Fruit fly (Drosophila melanogaster) whole organism, embryonic: ENCODE data around the gene CG5886.

Source experiments
- Adf1 ChIP-seq: fragments of 200-800 bp; sonication (Bioruptor generic); IDR thresholded peaks from 2 replicates; pipeline ENCODE4 v1.3.6; 2022; ENCODE audit warnings: missing biosample characterization, missing genetic modification characterization
- Awh ChIP-seq: fragments of 200-800 bp; sonication (Bioruptor generic); IDR thresholded peaks from 2 replicates; pipeline ENCODE4, ENCODE4 v1.3.6; 2022; ENCODE audit warnings: missing biosample characterization, missing genetic modification characterization
- Bteb2 ChIP-seq: fragments of 200-800 bp; sonication (Bioruptor generic); optimal IDR thresholded peaks from 2 replicates; lab custom pipeline; 2016; ENCODE audit warnings: missing biosample characterization, missing genetic modification characterization
- CG10654 ChIP-seq: fragments of 200-800 bp; sonication (Bioruptor generic); optimal IDR thresholded peaks from 2 replicates; lab custom pipeline; 2016; ENCODE audit warnings: missing biosample characterization, missing genetic modification characterization
- CG11398 ChIP-seq: fragments of 200-800 bp; sonication (Bioruptor generic); optimal IDR thresholded peaks from 2 replicates; lab custom pipeline; 2016; ENCODE audit warnings: missing biosample characterization, missing genetic modification characterization
- CG12744 ChIP-seq: fragments of 200-800 bp; sonication (Bioruptor generic); optimal IDR thresholded peaks from 2 replicates; lab custom pipeline; 2016; ENCODE audit warnings: missing biosample characterization, missing genetic modification characterization
- CG14441 ChIP-seq: fragments of 200-800 bp; sonication (Bioruptor generic); IDR thresholded peaks from 2 replicates; pipeline ENCODE4 v1.3.6; 2022; ENCODE audit warnings: missing biosample characterization, missing genetic modification characterization
- CG15696 ChIP-seq: fragments of 200-800 bp; sonication (Bioruptor generic); optimal IDR thresholded peaks from 2 replicates; lab custom pipeline; 2019; ENCODE audit warnings: missing biosample characterization, mild to moderate bottlenecking, missing genetic modification characterization, moderate library complexity
- CG17568 ChIP-seq: fragments of 200-800 bp; sonication (Bioruptor generic); optimal IDR thresholded peaks from 2 replicates; lab custom pipeline; 2018; ENCODE audit warnings: missing biosample characterization, mild to moderate bottlenecking, missing genetic modification characterization, moderate library complexity
- CG18764 ChIP-seq: fragments of 200-800 bp; sonication (Bioruptor generic); optimal IDR thresholded peaks from 3 replicates; lab custom pipeline; 2016; ENCODE audit warnings: missing biosample characterization, missing genetic modification characterization
- CG2199 ChIP-seq: fragments of 200-800 bp; sonication (Bioruptor generic); IDR thresholded peaks from 3 replicates; pipeline ENCODE4 v1.3.6; 2022; ENCODE audit warnings: missing biosample characterization, missing genetic modification characterization
- CG30020 ChIP-seq: fragments of 200-800 bp; optimal IDR thresholded peaks from 2 replicates; lab custom pipeline; 2019; ENCODE audit warnings: missing biosample characterization, mild to moderate bottlenecking, missing genetic modification characterization, moderate library complexity
- CG31441 ChIP-seq: fragments of 200-800 bp; sonication (Bioruptor generic); IDR thresholded peaks from 2 replicates; pipeline ENCODE4 v1.3.6; 2022; ENCODE audit warnings: missing biosample characterization, missing genetic modification characterization
- CG3281 ChIP-seq: fragments of 200-800 bp; sonication (Bioruptor generic); optimal IDR thresholded peaks from 3 replicates; lab custom pipeline; 2017; ENCODE audit warnings: missing biosample characterization, mild to moderate bottlenecking, missing genetic modification characterization
- CG3838 ChIP-seq: fragments of 200-800 bp; sonication (Bioruptor generic); optimal IDR thresholded peaks from 3 replicates; lab custom pipeline; 2016; ENCODE audit warnings: missing biosample characterization, missing genetic modification characterization
- CG4404 ChIP-seq: fragments of 200-800 bp; sonication (Bioruptor generic); IDR thresholded peaks from 2 replicates; pipeline ENCODE4 v1.3.6; 2022; ENCODE audit warnings: missing biosample characterization, missing genetic modification characterization
- CG4707 ChIP-seq: fragments of 200-800 bp; sonication (Bioruptor generic); optimal IDR thresholded peaks from 2 replicates; lab custom pipeline; 2018; ENCODE audit warnings: missing biosample characterization, mild to moderate bottlenecking, missing genetic modification characterization, moderate library complexity
- CG6654 ChIP-seq: fragments of 200-800 bp; sonication (Bioruptor generic); optimal IDR thresholded peaks from 2 replicates; lab custom pipeline; 2017; ENCODE audit warnings: missing biosample characterization, mild to moderate bottlenecking, missing genetic modification characterization
- CG9727 ChIP-seq: fragments of 200-800 bp; sonication (Bioruptor generic); optimal IDR thresholded peaks from 3 replicates; lab custom pipeline; 2017; ENCODE audit warnings: missing biosample characterization, mild to moderate bottlenecking, missing genetic modification characterization
- CG9817 ChIP-seq: fragments of 200-800 bp; sonication (Bioruptor generic); optimal IDR thresholded peaks from 2 replicates; lab custom pipeline; 2018; ENCODE audit warnings: missing biosample characterization, mild to moderate bottlenecking, missing genetic modification characterization, moderate library complexity
- CTCF ChIP-seq: fragments of 200-800 bp; sonication (Bioruptor generic); optimal IDR thresholded peaks from 2 replicates; lab custom pipeline; 2017; ENCODE audit warnings: missing biosample characterization, mild to moderate bottlenecking, missing genetic modification characterization, moderate library complexity
- Dfd ChIP-seq, 2 experiments: fragments of >200 bp; optimal IDR thresholded peaks; 2 replicates each; lab custom pipeline; 2017; ENCODE audit warnings: missing biosample characterization in 2 of 2, missing genetic modification characterization in 2 of 2
- Dp ChIP-seq: fragments of 200-800 bp; sonication (Bioruptor generic); optimal IDR thresholded peaks from 2 replicates; lab custom pipeline; 2018; ENCODE audit warnings: missing biosample characterization, mild to moderate bottlenecking, missing genetic modification characterization, moderate library complexity
- Eip74EF ChIP-seq, 2 experiments: fragments of 200-800 bp in 1 of 2; fragments of >200 bp in 1 of 2; sonication (Bioruptor generic) in 1 of 2; optimal IDR thresholded peaks; 2 replicates each; lab custom pipeline; 2017 to 2019; ENCODE audit warnings: missing biosample characterization in 2 of 2, missing genetic modification characterization in 2 of 2, mild to moderate bottlenecking in 1 of 2, moderate library complexity in 1 of 2
- Fer2 ChIP-seq: fragments of 200-800 bp; sonication (Bioruptor generic); optimal IDR thresholded peaks from 2 replicates; lab custom pipeline; 2018; ENCODE audit warnings: missing biosample characterization, mild to moderate bottlenecking, missing genetic modification characterization, moderate library complexity
- Gsc ChIP-seq: fragments of 200-800 bp; sonication (Bioruptor generic); IDR thresholded peaks from 2 replicates; pipeline ENCODE4 v1.3.6; 2022; ENCODE audit warnings: missing biosample characterization, missing genetic modification characterization
- MESR4 ChIP-seq: fragments of 200-800 bp; sonication (Bioruptor generic); optimal IDR thresholded peaks from 2 replicates; lab custom pipeline; 2018; ENCODE audit warnings: missing biosample characterization, mild to moderate bottlenecking, missing genetic modification characterization, moderate library complexity
- NC2α ChIP-seq: fragments of 200-800 bp; sonication (Bioruptor generic); optimal IDR thresholded peaks from 2 replicates; lab custom pipeline; 2016; ENCODE audit warnings: missing biosample characterization, missing genetic modification characterization
- Nf-YA ChIP-seq: fragments of 200-800 bp; sonication (Bioruptor generic); IDR thresholded peaks from 2 replicates; pipeline ENCODE4 v1.3.6; 2022; ENCODE audit warnings: missing biosample characterization, missing genetic modification characterization
- Usf ChIP-seq: fragments of 200-800 bp; sonication (Bioruptor generic); optimal IDR thresholded peaks from 2 replicates; lab custom pipeline; 2017; ENCODE audit warnings: missing genotype, missing biosample characterization, missing genetic modification characterization
- Xbp1 ChIP-seq: fragments of 200-800 bp; sonication (Bioruptor generic); optimal IDR thresholded peaks from 3 replicates; lab custom pipeline; 2016; ENCODE audit warnings: missing biosample characterization, mild to moderate bottlenecking, missing genetic modification characterization
- abd-A ChIP-seq: fragments of 200-800 bp; sonication (Bioruptor generic); optimal IDR thresholded peaks from 3 replicates; lab custom pipeline; 2019; ENCODE audit warnings: missing biosample characterization, mild to moderate bottlenecking, missing genetic modification characterization, moderate library complexity
- bbx ChIP-seq: fragments of 200-800 bp; sonication (Bioruptor generic); IDR thresholded peaks from 2 replicates; pipeline ENCODE4 v1.3.6; 2022; ENCODE audit warnings: missing biosample characterization, missing genetic modification characterization; ENCODE audit not compliant: partially characterized antibody
- bsh ChIP-seq, 2 experiments: fragments of 200-800 bp; sonication (Bioruptor generic); optimal IDR thresholded peaks; 2 replicates each; lab custom pipeline; 2017 to 2018; ENCODE audit warnings: mild to moderate bottlenecking in 2 of 2, missing biosample characterization in 2 of 2, missing genetic modification characterization in 2 of 2, moderate library complexity in 1 of 2
- chn ChIP-seq: fragments of 200-800 bp; sonication (Bioruptor generic); optimal IDR thresholded peaks from 2 replicates; lab custom pipeline; 2016; ENCODE audit warnings: missing biosample characterization, missing genetic modification characterization
- croc ChIP-seq: fragments of 200-800 bp; sonication (Bioruptor generic); conservative IDR thresholded peaks from 3 replicates; pipeline ENCODE4 v1.3.6; 2022; ENCODE audit warnings: missing biosample characterization, missing genetic modification characterization
- disco-r ChIP-seq: fragments of 200-800 bp; sonication (Bioruptor generic); optimal IDR thresholded peaks from 2 replicates; lab custom pipeline; 2016; ENCODE audit warnings: missing biosample characterization, missing genetic modification characterization
- dmrt11E ChIP-seq: fragments of 200-800 bp; sonication (Bioruptor generic); optimal IDR thresholded peaks from 3 replicates; lab custom pipeline; 2018; ENCODE audit warnings: missing biosample characterization, mild to moderate bottlenecking, missing genetic modification characterization, moderate library complexity
- fd64A ChIP-seq: fragments of 200-800 bp; sonication (Bioruptor generic); optimal IDR thresholded peaks from 3 replicates; lab custom pipeline; 2018; ENCODE audit warnings: missing biosample characterization, mild to moderate bottlenecking, missing genetic modification characterization
- grn ChIP-seq: fragments of 200-800 bp; sonication (Bioruptor generic); optimal IDR thresholded peaks from 3 replicates; lab custom pipeline; 2017; ENCODE audit warnings: missing biosample characterization, missing genetic modification characterization
- hbn ChIP-seq: fragments of 200-800 bp; sonication (Bioruptor generic); IDR thresholded peaks from 2 replicates; pipeline ENCODE4 v1.3.6; 2022; ENCODE audit warnings: missing biosample characterization, missing genetic modification characterization; ENCODE audit not compliant: partially characterized antibody
- luna ChIP-seq: fragments of 200-800 bp; sonication (Bioruptor generic); optimal IDR thresholded peaks from 2 replicates; lab custom pipeline; 2016; ENCODE audit warnings: missing biosample characterization, missing genetic modification characterization
- onecut ChIP-seq: fragments of 200-800 bp; sonication (Bioruptor generic); IDR thresholded peaks from 2 replicates; pipeline ENCODE4 v1.3.6; 2022; ENCODE audit warnings: missing biosample characterization, missing genetic modification characterization
- pfk ChIP-seq: fragments of 200-800 bp; sonication (Bioruptor generic); optimal IDR thresholded peaks from 2 replicates; lab custom pipeline; 2018; ENCODE audit warnings: missing biosample characterization, mild to moderate bottlenecking, missing genetic modification characterization, moderate library complexity
- pho ChIP-seq: fragments of 200-800 bp; sonication (Bioruptor generic); optimal IDR thresholded peaks from 2 replicates; lab custom pipeline; 2016; ENCODE audit warnings: missing biosample characterization, missing genetic modification characterization
- scrt ChIP-seq: fragments of 200-800 bp; sonication (Bioruptor generic); optimal IDR thresholded peaks from 2 replicates; lab custom pipeline; 2018; ENCODE audit warnings: missing biosample characterization, mild to moderate bottlenecking, missing genetic modification characterization, moderate library complexity
- sob ChIP-seq: fragments of 200-800 bp; sonication (Bioruptor generic); IDR thresholded peaks from 2 replicates; pipeline ENCODE4 v1.3.6; 2022; ENCODE audit warnings: missing biosample characterization, missing genetic modification characterization
- sr ChIP-seq: fragments of 200-800 bp; sonication (Bioruptor generic); IDR thresholded peaks from 3 replicates; pipeline ENCODE4 v1.3.6; 2022; ENCODE audit warnings: missing biosample characterization, missing genetic modification characterization
- stwl ChIP-seq: fragments of 200-800 bp; sonication (Bioruptor generic); optimal IDR thresholded peaks from 3 replicates; lab custom pipeline; 2018; ENCODE audit warnings: missing biosample characterization, mild to moderate bottlenecking, missing genetic modification characterization, moderate library complexity
- sug ChIP-seq: fragments of 200-800 bp; optimal IDR thresholded peaks from 2 replicates; lab custom pipeline; 2019; ENCODE audit warnings: missing biosample characterization, mild to moderate bottlenecking, missing genetic modification characterization, moderate library complexity
- zf30C ChIP-seq: fragments of 200-800 bp; sonication (Bioruptor generic); optimal IDR thresholded peaks from 3 replicates; lab custom pipeline; 2018; ENCODE audit warnings: missing biosample characterization, mild to moderate bottlenecking, missing genetic modification characterization

Gene CG5886

DNA sequence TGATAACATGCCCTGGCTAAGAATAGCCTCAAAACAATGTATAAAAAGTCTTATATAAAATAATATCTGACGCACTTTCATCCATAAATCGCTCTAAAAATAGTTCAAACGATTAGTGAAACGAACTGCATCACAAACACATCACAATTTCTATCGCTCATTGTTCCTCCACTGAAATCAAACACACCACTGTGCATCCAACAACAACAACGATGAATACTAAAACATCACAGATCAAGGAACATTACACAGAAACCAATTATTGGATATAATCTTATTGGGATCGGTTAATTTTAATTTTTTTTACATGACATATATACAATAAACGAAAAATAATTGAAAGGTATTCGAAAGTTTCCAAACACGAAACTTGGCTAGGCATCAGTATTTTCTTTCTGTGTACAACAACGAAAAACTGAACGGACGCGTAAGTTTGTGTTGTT is 27.9 kb downstream of the CG5886 start (continued):
- peak in 1 of 2 experiments; percentile 67 for TF ChIP-seq Eip74EF (GFP tag; optimal IDR thresholded peaks at IDR 0.05; lab: Kevin White, UChicago)
- no peak for TF ChIP-seq abd-A (tag; lab: Kevin White, UChicago)
- peak; percentile 18 for TF ChIP-seq grn
- TF ChIP-seq pfk: no peak
- peak in 1 of 2 experiments; percentile 92 for TF ChIP-seq bsh (GFP tag; optimal IDR thresholded peaks at IDR 0.05; lab: Kevin White, UChicago)
- TF ChIP-seq CG15696: peak; percentile 25
- peak; percentile 54 for TF ChIP-seq CG17568
- peak; percentile 18 for TF ChIP-seq MESR4 (GFP tag; lab: Kevin White, UChicago)
- no peak for TF ChIP-seq CG30020 (tag; lab: Kevin White, UChicago)
- TF ChIP-seq stwl: peak; percentile 8
- peak; percentile 55 for TF ChIP-seq CG6654 (GFP tag; lab: Kevin White, UChicago)
- TF ChIP-seq Dfd (GFP tag; optimal IDR thresholded peaks at IDR 0.05; lab: Kevin White, UChicago): no peak
- no peak for TF ChIP-seq sr (GFP tag; lab: Robert Waterston, UW)
- no peak for TF ChIP-seq bbx (GFP tag; lab: Robert Waterston, UW)
- TF ChIP-seq CG9727: peak; percentile 71
- peak; percentile 80 for TF ChIP-seq dmrt11E
- TF ChIP-seq CG2199: 0 out of 3 replicates have a peak, but pooled peaks have one; percentile 61
- TF ChIP-seq CG4707 (GFP tag; lab: Kevin White, UChicago): peak; percentile 61
- peak; percentile 31 for TF ChIP-seq Usf (GFP tag; lab: Kevin White, UChicago)
- no peak for TF ChIP-seq Dp (GFP tag; lab: Kevin White, UChicago)
- TF ChIP-seq Bteb2 (GFP tag; lab: Kevin White, UChicago): peak; percentile 43
- TF ChIP-seq CG11398 (GFP tag; lab: Kevin White, UChicago): peak; percentile 13
- no peak for TF ChIP-seq disco-r (GFP tag; lab: Kevin White, UChicago)
- peak; percentile 65 for TF ChIP-seq CG10654
- TF ChIP-seq Xbp1 (GFP tag; lab: Kevin White, UChicago): peak; percentile 84
- peak; percentile 68 for TF ChIP-seq NC2α (GFP tag; lab: Kevin White, UChicago)
- no peak for TF ChIP-seq hbn (GFP tag; lab: Robert Waterston, UW)
- peak; percentile 52 for TF ChIP-seq CTCF (GFP tag; lab: Kevin White, UChicago)
- TF ChIP-seq Awh: peak; percentile 88
- peak; percentile 68; the same call in 2 of the 3 replicates for TF ChIP-seq croc
- TF ChIP-seq sug: peak; percentile 39
- peak; percentile 53 for TF ChIP-seq CG18764
- TF ChIP-seq pho (GFP tag; lab: Kevin White, UChicago): peak; percentile 74
- peak; percentile 63 for TF ChIP-seq onecut (GFP tag; lab: Robert Waterston, UW)
- peak; percentile 56 for TF ChIP-seq zf30C (GFP tag; lab: Kevin White, UChicago)
- TF ChIP-seq sob (GFP tag; lab: Robert Waterston, UW): peak; percentile 77; the same call in 1 of the 2 replicates
- TF ChIP-seq chn (GFP tag; lab: Kevin White, UChicago): peak; percentile 71
- TF ChIP-seq CG14441 (GFP tag; lab: Robert Waterston, UW): peak; percentile 80
- peak; percentile 10 for TF ChIP-seq CG3838 (GFP tag; lab: Kevin White, UChicago)
- TF ChIP-seq CG4404 (GFP tag; lab: Robert Waterston, UW): no peak
- peak; percentile 48 for TF ChIP-seq fd64A
- TF ChIP-seq Fer2 (tag; lab: Kevin White, UChicago): peak; percentile 53
- no peak; the same call in 1 of the 2 replicates for TF ChIP-seq Adf1 (GFP tag; lab: Robert Waterston, UW)
- no peak for TF ChIP-seq Gsc (GFP tag; lab: Robert Waterston, UW)
- TF ChIP-seq scrt (GFP tag; lab: Kevin White, UChicago): peak; percentile 58
- peak; percentile 31 for TF ChIP-seq CG12744 (GFP tag; lab: Kevin White, UChicago)
- TF ChIP-seq luna (GFP tag; lab: Kevin White, UChicago): no peak
- peak; percentile 70 for TF ChIP-seq CG3281 (GFP tag; lab: Kevin White, UChicago)
- peak; percentile 86 for TF ChIP-seq CG31441 (GFP tag; lab: Robert Waterston, UW)
- TF ChIP-seq CG9817 (tag; lab: Kevin White, UChicago): peak; percentile 68
- TF ChIP-seq Nf-YA (GFP tag; lab: Robert Waterston, UW): 0 out of 2 replicates have a peak, but pooled peaks have one; percentile 34
